Worm (Caenorhabditis elegans) whole organism, L1 larva: ENCODE measurements around the gene col-184.

ENCODE experiments used
- C04F5.9 ChIP-seq: sonication (generic microtip); optimal IDR thresholded peaks from 2 replicates; lab custom pipeline; 2016; ENCODE audit warnings: missing genetic modification characterization, missing compliant biosample characterization
- C34B4.2 ChIP-seq: sonication (generic microtip); optimal IDR thresholded peaks from 2 replicates; lab custom pipeline; 2017; ENCODE audit warnings: mild to moderate bottlenecking, missing genetic modification characterization, missing compliant biosample characterization
- F16B12.6 ChIP-seq: fragments of 150-350 bp; optimal IDR thresholded peaks from 2 replicates; lab custom pipeline; 2014; ENCODE audit warnings: missing biosample characterization, missing genetic modification characterization
- blmp-1 ChIP-seq: fragments of 150-350 bp; optimal IDR thresholded peaks from 2 replicates; lab custom pipeline; 2014; ENCODE audit warnings: missing biosample characterization, missing genetic modification characterization
- ceh-8 ChIP-seq: fragments of 200-800 bp; sonication (Bioruptor generic); optimal IDR thresholded peaks from 2 replicates; lab custom pipeline; 2018; ENCODE audit warnings: mild to moderate bottlenecking, missing genetic modification characterization, moderate library complexity, missing compliant biosample characterization
- ceh-82 ChIP-seq, 3 experiments: fragments of 150-350 bp in 1 of 3; sonication (generic microtip) in 2 of 3; optimal IDR thresholded peaks; 2 replicates each; lab custom pipeline; 2014 to 2017; ENCODE audit warnings: missing biosample characterization in 3 of 3, missing genetic modification characterization in 3 of 3
- ceh-90 ChIP-seq: sonication (generic microtip); optimal IDR thresholded peaks from 2 replicates; lab custom pipeline; 2016; ENCODE audit warnings: missing genetic modification characterization, missing compliant biosample characterization
- dsc-1 ChIP-seq: sonication (generic microtip); optimal IDR thresholded peaks from 2 replicates; lab custom pipeline; 2016; ENCODE audit warnings: mild to moderate bottlenecking, missing genetic modification characterization, missing compliant biosample characterization
- efl-1 ChIP-seq, 4 experiments: fragments of 150-350 bp; optimal IDR thresholded peaks in 3 of 4; peaks in 1 of 4; 1 replicate in 1 of 4; 2 replicates in 3 of 4; lab custom pipeline; 2014; ENCODE audit warnings: missing biosample characterization in 2 of 4, missing genetic modification characterization in 2 of 4, missing genetic modification reagents in 2 of 4
- efl-3 ChIP-seq: fragments of 200-800 bp; sonication (Bioruptor generic); optimal IDR thresholded peaks from 2 replicates; lab custom pipeline; 2018; ENCODE audit warnings: mild to moderate bottlenecking, missing genetic modification characterization, missing compliant biosample characterization
- elt-3 ChIP-seq, 6 experiments: fragments of 150-350 bp in 1 of 6; sonication (generic microtip); optimal IDR thresholded peaks; 2 replicates each; lab custom pipeline; 2017 to 2018; ENCODE audit warnings: missing biosample characterization in 6 of 6, missing genetic modification characterization in 6 of 6, inconsistent platforms in 1 of 6
- fkh-10 ChIP-seq: sonication (generic microtip); optimal IDR thresholded peaks from 2 replicates; lab custom pipeline; 2017; ENCODE audit warnings: missing biosample characterization, missing genetic modification reagents, missing genetic modification characterization
- fkh-4 ChIP-seq: sonication (generic microtip); optimal IDR thresholded peaks from 2 replicates; lab custom pipeline; 2016; ENCODE audit warnings: missing compliant biosample characterization, missing genetic modification characterization, borderline replicate concordance
- fos-1 ChIP-seq: fragments of 150-350 bp; optimal IDR thresholded peaks from 2 replicates; lab custom pipeline; 2014; ENCODE audit warnings: missing biosample characterization, missing genetic modification characterization
- grh-1 ChIP-seq: fragments of 200-800 bp; sonication (Bioruptor generic); IDR thresholded peaks from 2 replicates; pipeline ENCODE4 v1.3.6; 2022; ENCODE audit warnings: missing genetic modification reagents, missing genetic modification characterization, missing compliant biosample characterization
- hlh-17 ChIP-seq: fragments of 200-800 bp; sonication (Bioruptor generic); optimal IDR thresholded peaks from 2 replicates; lab custom pipeline; 2018; ENCODE audit warnings: missing genetic modification characterization, mild to moderate bottlenecking, missing compliant biosample characterization, moderate library complexity, borderline replicate concordance
- hlh-4 ChIP-seq: sonication (generic microtip); optimal IDR thresholded peaks from 2 replicates; lab custom pipeline; 2016; ENCODE audit warnings: mild to moderate bottlenecking, missing genetic modification characterization, missing compliant biosample characterization
- jun-1 ChIP-seq: fragments of 150-350 bp; optimal IDR thresholded peaks from 2 replicates; lab custom pipeline; 2014; ENCODE audit warnings: missing biosample characterization, missing genetic modification reagents, missing genetic modification characterization
- lin-13 ChIP-seq: fragments of 150-350 bp; optimal IDR thresholded peaks from 2 replicates; lab custom pipeline; 2014; ENCODE audit warnings: missing biosample characterization, missing genetic modification reagents, missing genetic modification characterization
- lin-14 ChIP-seq: fragments of 200-800 bp; sonication (Bioruptor generic); optimal IDR thresholded peaks from 2 replicates; lab custom pipeline; 2018; ENCODE audit warnings: mild to moderate bottlenecking, missing genetic modification characterization, moderate library complexity, missing compliant biosample characterization
- lin-35 ChIP-seq, 2 experiments: fragments of 150-350 bp; optimal IDR thresholded peaks; 2 replicates each; lab custom pipeline; 2014; ENCODE audit warnings: missing biosample characterization in 2 of 2, missing genetic modification characterization in 2 of 2, missing genetic modification reagents in 2 of 2
- lin-39 ChIP-seq: fragments of 150-350 bp; optimal IDR thresholded peaks from 2 replicates; lab custom pipeline; 2014; ENCODE audit warnings: missing biosample characterization, missing genetic modification reagents, missing genetic modification characterization
- lsy-2 ChIP-seq, 2 experiments: fragments of 150-350 bp; optimal IDR thresholded peaks; 2 replicates each; lab custom pipeline; 2014; ENCODE audit warnings: missing biosample characterization in 2 of 2, missing genetic modification characterization in 2 of 2
- mdl-1 ChIP-seq, 2 experiments: fragments of 150-350 bp; optimal IDR thresholded peaks; 2 replicates each; lab custom pipeline; 2014 to 2017; ENCODE audit warnings: missing biosample characterization in 2 of 2, missing genetic modification characterization in 2 of 2, inconsistent platforms in 1 of 2
- mef-2 ChIP-seq: fragments of 150-350 bp; optimal IDR thresholded peaks from 2 replicates; lab custom pipeline; 2014; ENCODE audit warnings: missing biosample characterization, missing genetic modification characterization
- nhr-12 ChIP-seq: sonication (generic microtip); optimal IDR thresholded peaks from 2 replicates; lab custom pipeline; 2017; ENCODE audit warnings: missing biosample characterization, missing genetic modification characterization
- nhr-19 ChIP-seq: fragments of 200-800 bp; sonication (Bioruptor generic); conservative IDR thresholded peaks from 2 replicates; pipeline ENCODE4 v1.3.6; 2022; ENCODE audit warnings: missing genetic modification characterization, missing compliant biosample characterization
- nhr-47 ChIP-seq: sonication (generic microtip); optimal IDR thresholded peaks from 2 replicates; lab custom pipeline; 2016; ENCODE audit warnings: mild to moderate bottlenecking, missing genetic modification characterization, moderate library complexity, missing compliant biosample characterization
- nhr-84 ChIP-seq: sonication (generic microtip); optimal IDR thresholded peaks from 2 replicates; lab custom pipeline; 2017; ENCODE audit warnings: missing biosample characterization, missing genetic modification characterization
- pax-3 ChIP-seq: fragments of 200-800 bp; sonication (Bioruptor generic); optimal IDR thresholded peaks from 2 replicates; lab custom pipeline; 2018; ENCODE audit warnings: mild to moderate bottlenecking, missing genetic modification characterization, moderate library complexity, missing compliant biosample characterization
- pqm-1 ChIP-seq: sonication (generic microtip); optimal IDR thresholded peaks from 3 replicates; lab custom pipeline; 2017; ENCODE audit warnings: missing biosample characterization, missing genetic modification characterization
- skn-1 ChIP-seq: fragments of 150-350 bp; optimal IDR thresholded peaks from 2 replicates; lab custom pipeline; 2014; ENCODE audit warnings: missing biosample characterization, missing genetic modification characterization
- sup-37 ChIP-seq: fragments of 200-800 bp; sonication (Bioruptor generic); optimal IDR thresholded peaks from 2 replicates; lab custom pipeline; 2018; ENCODE audit warnings: mild to moderate bottlenecking, missing genetic modification characterization, missing compliant biosample characterization
- swsn-7 ChIP-seq: sonication (generic microtip); optimal IDR thresholded peaks from 2 replicates; lab custom pipeline; 2016; ENCODE audit warnings: missing genetic modification characterization, missing compliant biosample characterization
- unc-62 ChIP-seq: fragments of 150-350 bp; optimal IDR thresholded peaks from 2 replicates; lab custom pipeline; 2014; ENCODE audit warnings: missing biosample characterization, missing genetic modification reagents, missing genetic modification characterization
- vab-15 ChIP-seq: sonication (generic microtip); optimal IDR thresholded peaks from 2 replicates; lab custom pipeline; 2017; ENCODE audit warnings: missing genotype, mild to moderate bottlenecking, missing genetic modification characterization, missing compliant biosample characterization
- xbp-1 ChIP-seq: sonication (generic microtip); optimal IDR thresholded peaks from 2 replicates; lab custom pipeline; 2016; ENCODE audit warnings: missing genetic modification characterization, missing compliant biosample characterization

col-184 gene

DNA sequence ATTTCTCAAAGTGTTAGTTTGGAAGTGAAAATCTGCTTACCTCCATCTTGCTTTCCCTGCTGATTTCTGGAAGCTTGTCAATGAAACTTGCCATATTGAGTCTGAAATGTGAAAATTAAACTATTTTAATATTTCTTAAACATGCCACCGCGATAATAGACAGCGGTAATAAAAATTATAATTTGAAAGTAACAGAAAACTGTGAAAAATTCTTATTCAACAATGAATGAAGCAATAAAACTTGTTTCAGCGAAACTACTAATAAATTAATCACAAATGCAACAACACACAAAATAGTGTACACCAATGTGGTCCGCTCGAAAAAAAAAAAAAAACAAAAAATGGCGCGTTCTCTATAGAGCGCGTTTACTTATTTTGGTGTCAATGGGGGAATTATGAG lies 17.7 kb upstream of the col-184 start, which contains the start of gene F02D10.6:
TSS of gene F02D10.6 (minus strand) at position 101 of the 400 bp plus-strand sequence.
- TF ChIP-seq nhr-47 (tag; lab: Kevin White, UChicago) (no peak), efl-1 (optimal IDR thresholded peaks at IDR 0.05; lab: Kevin White, UChicago) (no peak), efl-1 (GFP tag; optimal IDR thresholded peaks at IDR 0.05 in 1 of 2; lab: Kevin White, UChicago) (peak in 1 of 2 experiments; percentile 32)
- TF ChIP-seq, all 84 proteins: peak for 1

DNA sequence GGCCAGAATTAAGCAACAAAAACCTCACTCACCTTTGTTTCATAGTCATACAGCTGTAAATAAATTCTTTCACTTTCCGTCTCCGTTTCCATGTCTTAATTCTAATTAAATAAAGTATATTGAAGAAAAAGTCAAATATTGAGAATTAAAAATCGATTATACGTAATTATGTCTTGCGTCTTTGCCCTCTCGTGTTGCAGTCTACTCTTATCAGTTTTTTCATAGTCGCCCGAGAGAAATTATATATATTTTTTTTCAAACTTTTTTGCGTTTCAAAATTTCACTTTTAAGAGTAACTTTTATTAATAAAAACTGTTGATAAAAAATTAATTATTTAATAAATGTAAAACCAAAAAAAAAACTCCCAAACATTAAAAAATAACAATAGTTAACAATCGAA lies 12.8 kb upstream of the col-184 start, which contains the start of gene flr-1:
TSS of gene flr-1 (minus strand) at position 101 of the 400 bp plus-strand sequence.
- no peak for TF ChIP-seq nhr-19 (GFP tag; lab: Robert Waterston, UW)
- TF ChIP-seq skn-1 (tag; lab: Kevin White, UChicago), result no peak
- no peak for TF ChIP-seq mdl-1 (tag; optimal IDR thresholded peaks at IDR 0.05; lab: Kevin White, UChicago)
- TF ChIP-seq vab-15, result no peak
- TF ChIP-seq pax-3 (tag; lab: Kevin White, UChicago), result no peak
- TF ChIP-seq hlh-4 (tag; lab: Kevin White, UChicago), result no peak
- no peak for TF ChIP-seq jun-1
- no peak for TF ChIP-seq grh-1 (GFP tag; lab: Robert Waterston, UW)
- no peak for TF ChIP-seq fkh-10 (GFP tag; lab: Kevin White, UChicago)
- TF ChIP-seq mef-2 (tag; lab: Kevin White, UChicago), result no peak
- TF ChIP-seq lin-13 (GFP tag; lab: Kevin White, UChicago), result no peak
- TF ChIP-seq lin-39, result no peak
- no peak for TF ChIP-seq nhr-84 (tag; lab: Kevin White, UChicago)
- no peak for TF ChIP-seq swsn-7
- TF ChIP-seq xbp-1 (tag; lab: Kevin White, UChicago), result no peak
- TF ChIP-seq C04F5.9, result no peak
- no peak for TF ChIP-seq lsy-2 (tag; optimal IDR thresholded peaks at IDR 0.05; lab: Kevin White, UChicago)
- no peak for TF ChIP-seq F16B12.6 (tag; lab: Kevin White, UChicago)
- no peak for TF ChIP-seq efl-3
- no peak for TF ChIP-seq ceh-82 (tag; optimal IDR thresholded peaks at IDR 0.05; lab: Kevin White, UChicago)

DNA sequence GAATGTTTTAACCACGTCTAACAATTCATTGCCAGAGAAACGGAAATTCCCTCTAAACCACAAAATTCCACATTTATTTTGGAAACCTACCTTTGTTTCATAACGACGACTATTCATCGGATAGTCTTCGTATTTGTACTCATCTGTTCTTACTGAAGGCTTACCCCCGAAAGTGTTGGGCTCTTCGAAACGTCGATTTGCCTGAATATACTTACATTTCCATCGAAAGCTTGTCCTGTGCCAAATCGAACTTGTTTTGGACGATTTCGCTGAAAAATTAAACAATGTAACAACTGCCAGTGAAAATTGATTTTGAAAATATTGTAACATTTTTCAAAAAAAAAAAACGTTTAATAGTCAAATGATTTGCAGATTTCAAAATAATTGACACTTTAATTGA lies 6.7 kb upstream of the col-184 start, which contains the start of gene F02D10.3:
TSS of gene F02D10.3 (minus strand) at position 101 of the 400 bp plus-strand sequence.
- TF ChIP-seq ceh-90 (tag; lab: Kevin White, UChicago), result no peak

DNA sequence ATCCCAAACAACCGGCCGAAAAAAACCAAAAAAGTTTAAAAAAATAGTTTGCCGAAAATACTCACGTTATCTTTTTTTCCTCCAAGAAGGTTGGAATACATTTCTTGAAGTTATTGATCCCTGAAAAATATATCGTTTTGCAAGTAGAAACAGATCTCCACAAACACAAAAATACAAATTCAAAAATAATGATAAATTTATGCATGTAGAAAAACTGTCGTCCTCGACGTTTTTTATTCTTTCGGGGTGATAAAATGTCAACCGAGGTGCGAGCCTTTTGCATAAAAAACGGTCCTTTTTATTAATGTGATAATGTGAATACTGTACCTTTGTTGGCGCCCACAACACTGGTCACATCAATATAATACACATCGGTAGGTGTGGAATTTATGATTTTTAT lies 5.5 kb upstream of the col-184 start, which contains the start of gene F02D10.2:
TSS of gene F02D10.2 (minus strand) at position 101 of the 400 bp plus-strand sequence.
- TF ChIP-seq pqm-1 (tag; lab: Kevin White, UChicago), result no peak
- TF ChIP-seq, all 84 proteins: peak for 0

ce11 chrX:13466926-13467866 lies 2.1 kb upstream of the col-184 start, which contains the start of gene col-183:
col-183 (minus strand) TSS chrX:13467764.
- TF ChIP-seq ceh-8 (GFP tag; lab: Kevin White, UChicago), result peak; percentile 55
- no peak for TF ChIP-seq C34B4.2 (tag; lab: Kevin White, UChicago)
- TF ChIP-seq, all 84 proteins: peak for 1

DNA sequence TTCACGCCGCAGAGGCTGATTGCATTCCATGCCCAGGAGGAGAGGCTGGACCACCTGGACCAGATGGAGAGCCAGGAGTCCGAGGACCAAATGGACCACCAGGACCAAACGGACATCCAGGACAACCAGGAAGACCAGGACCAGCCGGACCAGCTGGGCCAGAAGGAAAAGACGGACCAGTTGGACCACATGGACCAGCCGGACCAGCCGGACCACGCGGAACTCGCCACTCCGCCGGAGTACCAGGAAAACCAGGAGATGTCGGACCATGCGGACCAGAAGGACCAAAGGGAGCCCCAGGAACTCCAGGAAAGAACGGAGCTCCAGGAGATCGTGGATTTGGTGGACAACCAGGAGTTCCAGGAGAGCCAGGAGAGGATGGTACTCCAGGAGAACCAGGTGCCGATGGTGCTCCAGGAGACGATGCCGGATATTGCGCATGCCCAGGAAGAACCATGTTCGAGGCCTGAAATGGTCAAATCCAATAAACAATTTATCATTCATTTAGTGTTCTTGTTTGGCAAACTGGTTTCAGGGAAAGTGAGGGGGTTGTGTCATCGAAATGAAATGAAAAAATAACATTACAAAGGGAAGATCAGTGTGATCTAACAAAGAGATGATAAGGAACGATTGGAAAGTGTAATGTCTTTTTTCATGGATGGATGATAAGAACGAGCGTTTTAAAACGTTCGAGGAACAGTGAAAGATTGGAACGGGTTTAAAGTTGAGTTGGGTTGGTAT lies 822 bp downstream of the col-184 start:
- no peak for TF ChIP-seq sup-37
- no peak for TF ChIP-seq fos-1
- no peak for TF ChIP-seq nhr-12
- TF ChIP-seq vab-15, result no peak
- TF ChIP-seq blmp-1, result peak; percentile 83
- no peak for TF ChIP-seq unc-62 (GFP tag; lab: Kevin White, UChicago)
- no peak for TF ChIP-seq lsy-2 (tag; optimal IDR thresholded peaks at IDR 0.05; lab: Kevin White, UChicago)
- no peak for TF ChIP-seq lin-39
- no peak for TF ChIP-seq lin-35 (GFP tag; optimal IDR thresholded peaks at IDR 0.05; lab: Kevin White, UChicago)
- peak in 2 of 6 experiments; percentile 15 for TF ChIP-seq elt-3 (tag; optimal IDR thresholded peaks at IDR 0.05; lab: Kevin White, UChicago)
- TF ChIP-seq hlh-17 (GFP tag; lab: Kevin White, UChicago), result no peak
- no peak for TF ChIP-seq dsc-1 (tag; lab: Kevin White, UChicago)
- no peak for TF ChIP-seq fkh-10 (GFP tag; lab: Kevin White, UChicago)
- TF ChIP-seq fkh-4 (tag; lab: Kevin White, UChicago), result no peak
- TF ChIP-seq lin-14 (GFP tag; lab: Kevin White, UChicago), result no peak
